Worm (Caenorhabditis elegans) whole organism, L4 larva: ENCODE measurements around the gene dct-6.

Experiments used
- F10B5.3 ChIP-seq: sonication (generic microtip); optimal IDR thresholded peaks from 2 replicates; lab custom pipeline; 2016; ENCODE audit warnings: mild to moderate bottlenecking, missing genetic modification characterization, missing compliant biosample characterization
- T26A8.4 ChIP-seq: fragments of 200-800 bp; sonication (Bioruptor generic); IDR thresholded peaks from 2 replicates; pipeline ENCODE4 v1.3.6; 2022; ENCODE audit warnings: missing genetic modification characterization, missing compliant biosample characterization
- Y48G9A.11 ChIP-seq: fragments of 200-800 bp; sonication (Bioruptor generic); IDR thresholded peaks from 2 replicates; pipeline ENCODE4 v1.3.6; 2022; ENCODE audit warnings: missing genetic modification reagents, missing genetic modification characterization, missing compliant biosample characterization
- Y5F2A.4 ChIP-seq: fragments of 200-800 bp; sonication (Bioruptor generic); optimal IDR thresholded peaks from 2 replicates; lab custom pipeline; 2018; ENCODE audit warnings: mild to moderate bottlenecking, missing genetic modification characterization, missing compliant biosample characterization
- ama-1 ChIP-seq: fragments of 150-350 bp; optimal IDR thresholded peaks from 2 replicates; lab custom pipeline; 2014; ENCODE audit warnings: inconsistent platforms, mixed read lengths
- ceh-20 ChIP-seq: fragments of 200-800 bp; sonication (Bioruptor generic); IDR thresholded peaks from 2 replicates; pipeline ENCODE4 v1.3.6; 2022; ENCODE audit warnings: missing genetic modification reagents, missing genetic modification characterization, missing compliant biosample characterization
- ceh-28 ChIP-seq: fragments of 150-350 bp; optimal IDR thresholded peaks from 2 replicates; lab custom pipeline; 2014; ENCODE audit warnings: missing biosample characterization, missing genetic modification reagents, missing genetic modification characterization
- ceh-44 ChIP-seq: fragments of 200-800 bp; sonication (Bioruptor generic); IDR thresholded peaks from 2 replicates; pipeline ENCODE4 v1.3.6; 2022; ENCODE audit warnings: missing genetic modification reagents, missing genetic modification characterization, missing compliant biosample characterization
- ces-1 ChIP-seq: fragments of 150-350 bp; sonication (generic microtip); optimal IDR thresholded peaks from 4 replicates; lab custom pipeline; 2014; ENCODE audit warnings: missing biosample characterization, missing genetic modification reagents, missing genetic modification characterization
- ctbp-1 ChIP-seq: fragments of 200-800 bp; sonication (Bioruptor generic); IDR thresholded peaks from 2 replicates; pipeline ENCODE4 v1.3.6; 2022; ENCODE audit warnings: missing genetic modification reagents, missing genetic modification characterization, missing compliant biosample characterization
- dmd-6 ChIP-seq: fragments of 200-800 bp; sonication (Bioruptor generic); IDR thresholded peaks from 2 replicates; pipeline ENCODE4 v1.3.6; 2022; ENCODE audit warnings: missing genetic modification reagents, missing genetic modification characterization, missing compliant biosample characterization
- dpl-1 ChIP-seq: fragments of 150-350 bp; optimal IDR thresholded peaks from 2 replicates; lab custom pipeline; 2014; ENCODE audit warnings: missing biosample characterization, missing genetic modification reagents, missing genetic modification characterization
- egl-43 ChIP-seq: fragments of 200-800 bp; sonication (Bioruptor generic); IDR thresholded peaks from 2 replicates; pipeline ENCODE4 v1.3.6; 2022; ENCODE audit warnings: missing genetic modification reagents, missing genetic modification characterization, missing compliant biosample characterization
- hlh-30 ChIP-seq: sonication (generic microtip); optimal IDR thresholded peaks from 2 replicates; lab custom pipeline; 2017; ENCODE audit warnings: antibody characterized with exemption, mild to moderate bottlenecking, missing genetic modification characterization, missing compliant biosample characterization; ENCODE audit not compliant: insufficient read depth
- hmg-1.1 ChIP-seq: fragments of 200-800 bp; sonication (Bioruptor generic); IDR thresholded peaks from 2 replicates; pipeline ENCODE4 v1.3.6; 2022; ENCODE audit warnings: missing genetic modification reagents, missing genetic modification characterization, missing compliant biosample characterization
- lin-38 ChIP-seq: fragments of 200-800 bp; sonication (Bioruptor generic); IDR thresholded peaks from 2 replicates; pipeline ENCODE4 v1.3.6; 2022; ENCODE audit warnings: missing genetic modification reagents, missing genetic modification characterization, missing compliant biosample characterization
- lin-39 ChIP-seq: fragments of 150-350 bp; optimal IDR thresholded peaks from 2 replicates; lab custom pipeline; 2014; ENCODE audit warnings: missing biosample characterization, missing genetic modification reagents, missing genetic modification characterization
- lsy-2 ChIP-seq, 2 experiments: fragments of 150-350 bp in 1 of 2; sonication (generic microtip) in 1 of 2; optimal IDR thresholded peaks; 2 replicates each; lab custom pipeline; 2014 to 2017; ENCODE audit warnings: missing biosample characterization in 2 of 2, missing genetic modification characterization in 2 of 2
- madf-5 ChIP-seq, 2 experiments: fragments of 200-800 bp; sonication (Bioruptor generic); IDR thresholded peaks; 2 replicates each; pipeline ENCODE4 v1.3.6; 2022; ENCODE audit warnings: missing compliant biosample characterization in 2 of 2, missing genetic modification characterization in 2 of 2
- mdt-29 ChIP-seq: fragments of 200-800 bp; sonication (Bioruptor generic); IDR thresholded peaks from 2 replicates; pipeline ENCODE4 v1.3.6; 2022; ENCODE audit warnings: missing genetic modification reagents, missing genetic modification characterization, missing compliant biosample characterization
- mes-2 ChIP-seq: sonication (generic microtip); optimal IDR thresholded peaks from 2 replicates; lab custom pipeline; 2016; ENCODE audit warnings: missing genotype, mild to moderate bottlenecking, missing genetic modification characterization, missing compliant biosample characterization; ENCODE audit not compliant: poor library complexity, severe bottlenecking
- nhr-237 ChIP-seq: sonication (generic microtip); optimal IDR thresholded peaks from 2 replicates; lab custom pipeline; 2017; ENCODE audit warnings: missing biosample characterization, missing genetic modification characterization
- nhr-28 ChIP-seq: fragments of 150-350 bp; optimal IDR thresholded peaks from 2 replicates; lab custom pipeline; 2014; ENCODE audit warnings: missing biosample characterization, missing genetic modification characterization
- nhr-41 ChIP-seq: fragments of 200-800 bp; sonication (Bioruptor generic); IDR thresholded peaks from 2 replicates; pipeline ENCODE4 v1.3.6; 2022; ENCODE audit warnings: missing genetic modification reagents, missing genetic modification characterization, missing compliant biosample characterization
- nhr-76 ChIP-seq: fragments of 150-350 bp; optimal IDR thresholded peaks from 2 replicates; lab custom pipeline; 2014; ENCODE audit warnings: missing biosample characterization, missing genetic modification characterization
- pha-4 ChIP-seq, 2 experiments: fragments of 150-350 bp in 1 of 2; fragments of 200-800 bp in 1 of 2; sonication (Bioruptor generic) in 1 of 2; IDR thresholded peaks in 1 of 2; optimal IDR thresholded peaks in 1 of 2; 2 replicates each; pipeline versions ENCODE4 v1.3.6 to Lab custom; 2014 to 2022; ENCODE audit warnings: missing genetic modification characterization in 2 of 2, missing genetic modification reagents in 2 of 2, missing biosample characterization in 1 of 2, missing compliant biosample characterization in 1 of 2
- rbr-2 ChIP-seq: sonication (generic microtip); optimal IDR thresholded peaks from 2 replicates; lab custom pipeline; 2016; ENCODE audit warnings: missing genotype, missing genetic modification characterization, missing compliant biosample characterization
- saeg-2 ChIP-seq: fragments of 200-800 bp; sonication (Bioruptor generic); IDR thresholded peaks from 2 replicates; pipeline ENCODE4 v1.3.6; 2022; ENCODE audit warnings: missing genetic modification reagents, missing genetic modification characterization, missing compliant biosample characterization
- unc-130 ChIP-seq: sonication (generic microtip); optimal IDR thresholded peaks from 2 replicates; lab custom pipeline; 2016; ENCODE audit warnings: missing genetic modification reagents, missing genetic modification characterization, missing compliant biosample characterization
- unc-62 ChIP-seq, 3 experiments: fragments of 150-350 bp in 1 of 3; sonication (generic microtip); optimal IDR thresholded peaks in 2 of 3; peaks in 1 of 3; 1 replicate in 1 of 3; 2 replicates in 2 of 3; lab custom pipeline; 2014 to 2017; ENCODE audit warnings: missing biosample characterization in 3 of 3, missing genetic modification characterization in 3 of 3, missing genetic modification reagents in 3 of 3, missing genotype in 1 of 3
- vab-7 ChIP-seq: fragments of 200-800 bp; sonication (Bioruptor generic); IDR thresholded peaks from 2 replicates; pipeline ENCODE4 v1.3.6; 2022; ENCODE audit warnings: missing genetic modification reagents, missing genetic modification characterization, missing compliant biosample characterization
- zfp-2 ChIP-seq: sonication (generic microtip); optimal IDR thresholded peaks from 2 replicates; lab custom pipeline; 2016; ENCODE audit warnings: mild to moderate bottlenecking, missing genetic modification characterization, missing compliant biosample characterization

Gene dct-6

DNA sequence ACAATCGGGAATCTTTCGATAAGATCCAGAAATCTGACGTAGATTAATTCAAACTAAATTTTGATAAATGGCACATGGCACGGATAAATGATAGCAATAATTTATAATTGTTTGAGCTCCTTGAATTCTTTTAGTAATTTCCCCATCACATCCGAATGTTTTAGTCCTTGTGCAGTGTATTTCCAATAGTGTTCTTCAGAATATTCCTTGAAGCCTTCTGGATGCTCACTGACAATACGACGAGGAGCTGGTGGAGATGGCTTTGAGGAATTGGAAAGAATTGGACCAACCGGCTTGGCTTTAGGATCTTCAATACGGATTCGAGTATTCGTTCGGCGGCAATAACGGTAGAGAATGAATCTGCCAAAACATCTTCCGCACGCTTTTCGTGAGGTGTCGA, 40.2 kb downstream of the dct-6 start:
- TF ChIP-seq unc-62 (GFP tag; optimal IDR thresholded peaks at IDR 0.05 in 1 of 2; lab: Kevin White, UChicago): no peak
- no peak for TF ChIP-seq unc-62 (tag; optimal IDR thresholded peaks at IDR 0.05; lab: Kevin White, UChicago)
- TF ChIP-seq ama-1 (lab: Kevin White, UChicago): no peak
- TF ChIP-seq unc-130 (GFP tag; lab: Kevin White, UChicago): no peak
- TF ChIP-seq madf-5 (GFP tag; IDR thresholded peaks at IDR 0.05; lab: Robert Waterston, UW): no peak
- peak; percentile 9; the same call in 1 of the 2 replicates for TF ChIP-seq dmd-6 (GFP tag; lab: Robert Waterston, UW)
- no peak for TF ChIP-seq nhr-76 (tag; lab: Kevin White, UChicago)

DNA sequence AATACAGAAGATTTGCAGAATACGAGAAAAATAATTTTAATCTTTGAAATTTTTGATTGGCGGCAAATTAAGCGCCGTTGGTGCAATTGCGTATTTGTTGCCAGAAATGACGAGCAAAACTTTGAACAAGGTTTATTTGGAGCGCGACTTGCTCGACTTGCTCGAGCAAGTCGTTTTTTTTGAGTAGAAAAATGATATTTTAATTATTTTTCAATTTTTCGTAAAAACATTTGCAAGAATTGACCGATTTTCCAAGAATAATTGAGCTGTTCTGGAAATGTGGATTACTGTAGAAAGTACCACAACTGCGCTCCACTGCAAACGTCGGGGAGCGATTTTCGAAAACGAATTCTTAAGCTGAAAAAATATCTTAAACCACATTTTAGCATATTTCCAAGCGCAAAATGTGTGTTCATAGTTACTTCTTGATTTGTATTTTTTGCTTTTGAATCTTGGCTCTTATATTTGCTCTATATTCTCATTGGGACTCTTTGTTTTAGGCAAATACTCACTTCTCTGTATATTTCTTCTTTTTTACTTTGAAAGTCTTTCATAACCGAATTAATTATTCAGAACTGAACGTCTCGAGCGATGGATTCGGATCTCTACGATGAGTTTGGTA, 42.9 kb downstream of the dct-6 start, which contains the start of the genes gcna-1 and eftu-2:
Gene gcna-1 (minus strand): TSS at position 96 of the 622 bp plus-strand sequence.
Gene eftu-2 (plus strand): TSS at position 572 of the 622 bp plus-strand sequence.
- TF ChIP-seq lsy-2 (tag; optimal IDR thresholded peaks at IDR 0.05; lab: Kevin White, UChicago) (peak in 1 of 2 experiments; percentile 92), hlh-30 (tag; lab: Kevin White, UChicago) (no peak), lin-39 (tag; lab: Kevin White, UChicago) (no peak), hmg-1.1 (no peak), nhr-28 (tag; lab: Kevin White, UChicago) (no peak), dpl-1 (GFP tag; lab: Kevin White, UChicago) (peak; percentile 82), ces-1 (GFP tag; lab: Kevin White, UChicago) (no peak), saeg-2 (GFP tag; lab: Robert Waterston, UW) (no peak), lin-38 (GFP tag; lab: Robert Waterston, UW) (peak; percentile 77), F10B5.3 (no peak), Y5F2A.4 (GFP tag; lab: Kevin White, UChicago) (no peak), rbr-2 (tag; lab: Kevin White, UChicago) (peak; percentile 3), ceh-28 (no peak), zfp-2 (tag; lab: Kevin White, UChicago) (no peak), nhr-237 (tag; lab: Kevin White, UChicago) (no peak)

DNA sequence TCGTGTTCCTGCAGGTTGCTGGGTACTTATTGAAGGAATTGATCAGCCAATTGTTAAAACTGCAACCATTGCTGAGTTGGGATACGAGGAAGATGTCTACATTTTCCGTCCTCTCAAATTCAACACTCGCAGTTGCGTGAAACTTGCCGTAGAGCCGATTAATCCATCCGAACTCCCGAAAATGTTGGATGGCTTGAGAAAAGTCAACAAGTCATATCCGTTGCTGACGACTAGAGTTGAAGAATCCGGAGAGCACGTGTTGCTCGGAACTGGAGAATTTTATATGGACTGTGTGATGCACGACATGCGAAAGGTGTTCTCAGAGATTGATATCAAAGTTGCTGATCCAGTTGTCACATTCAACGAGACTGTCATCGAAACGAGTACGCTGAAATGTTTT, 45.1 kb downstream of the dct-6 start:
- no peak for TF ChIP-seq T26A8.4 (GFP tag; lab: Robert Waterston, UW)
- no peak for TF ChIP-seq mdt-29 (GFP tag; lab: Robert Waterston, UW)
- no peak for TF ChIP-seq pha-4 (GFP tag; IDR thresholded peaks at IDR 0.05; lab: Robert Waterston, UW)
- TF ChIP-seq pha-4 (tag; optimal IDR thresholded peaks at IDR 0.05; lab: Kevin White, UChicago): no peak
- TF ChIP-seq nhr-41: no peak
- TF ChIP-seq unc-62 (GFP tag; optimal IDR thresholded peaks at IDR 0.05 in 1 of 2; lab: Kevin White, UChicago): peak in 1 of 2 experiments; percentile 91
- no peak for TF ChIP-seq unc-62 (tag; optimal IDR thresholded peaks at IDR 0.05; lab: Kevin White, UChicago)

DNA sequence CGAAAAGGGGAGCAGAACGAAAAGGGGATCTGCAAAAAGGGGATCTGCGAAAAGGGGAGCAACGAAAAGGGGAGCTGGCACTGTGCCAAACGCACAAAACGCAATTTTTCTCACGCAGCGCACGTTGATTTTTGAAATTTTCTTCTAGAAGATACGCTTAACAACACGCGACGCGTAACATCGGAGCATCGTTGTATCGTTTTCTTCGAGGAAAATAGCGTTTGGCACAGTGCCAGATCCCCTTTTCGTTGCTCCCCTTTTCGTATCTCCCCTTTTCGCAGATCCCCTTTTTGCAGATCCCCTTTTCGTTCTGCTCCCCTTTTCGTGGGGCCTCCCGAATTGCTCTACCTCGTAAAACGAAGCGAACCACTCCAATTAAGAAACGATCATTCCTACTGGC, 46.8 kb downstream of the dct-6 start:
- peak; percentile 31; the same call in 1 of the 2 replicates for TF ChIP-seq ceh-44 (GFP tag; lab: Robert Waterston, UW)
- TF ChIP-seq hmg-1.1: peak; percentile 51; the same call in 1 of the 2 replicates
- TF ChIP-seq ceh-20 (GFP tag; lab: Robert Waterston, UW): peak; percentile 15; the same call in 1 of the 2 replicates
- 0 out of 2 replicates have a peak, but pooled peaks have one; percentile 51 for TF ChIP-seq egl-43 (GFP tag; lab: Robert Waterston, UW)
- 0 out of 2 replicates have a peak, but pooled peaks have one; percentile 16 for TF ChIP-seq ctbp-1 (GFP tag; lab: Robert Waterston, UW)
- TF ChIP-seq Y48G9A.11 (GFP tag; lab: Robert Waterston, UW): peak; percentile 77; the same call in 1 of the 2 replicates
- peak; percentile 16 for TF ChIP-seq mes-2
- peak; percentile 52; the same call in 1 of the 2 replicates for TF ChIP-seq lin-38 (GFP tag; lab: Robert Waterston, UW)
- TF ChIP-seq vab-7 (GFP tag; lab: Robert Waterston, UW): peak; percentile 46
